Worm (Caenorhabditis elegans) whole organism, L4 larva: ENCODE measurements around the gene C28D4.5.

Source experiments
- D1046.2 ChIP-seq: fragments of 200-800 bp; sonication (Bioruptor generic); IDR thresholded peaks from 2 replicates; pipeline ENCODE4 v1.3.6; 2022; ENCODE audit warnings: missing genetic modification characterization, missing compliant biosample characterization
- F10B5.3 ChIP-seq: sonication (generic microtip); optimal IDR thresholded peaks from 2 replicates; lab custom pipeline; 2016; ENCODE audit warnings: mild to moderate bottlenecking, missing genetic modification characterization, missing compliant biosample characterization
- F44E2.7 ChIP-seq: fragments of 200-800 bp; sonication (Bioruptor generic); IDR thresholded peaks from 2 replicates; pipeline ENCODE4 v2.1.2; 2022; ENCODE audit warnings: missing genetic modification characterization, missing compliant biosample characterization
- F49E8.2 ChIP-seq: sonication (generic microtip); optimal IDR thresholded peaks from 2 replicates; lab custom pipeline; 2016; ENCODE audit warnings: missing compliant biosample characterization, mild to moderate bottlenecking, missing genetic modification characterization, borderline replicate concordance
- T26A8.4 ChIP-seq: fragments of 200-800 bp; sonication (Bioruptor generic); IDR thresholded peaks from 2 replicates; pipeline ENCODE4 v1.3.6; 2022; ENCODE audit warnings: missing genetic modification characterization, missing compliant biosample characterization
- Y48G9A.11 ChIP-seq: fragments of 200-800 bp; sonication (Bioruptor generic); IDR thresholded peaks from 2 replicates; pipeline ENCODE4 v1.3.6; 2022; ENCODE audit warnings: missing genetic modification reagents, missing genetic modification characterization, missing compliant biosample characterization
- Y75B8A.6 ChIP-seq: fragments of 200-800 bp; sonication (Bioruptor generic); IDR thresholded peaks from 2 replicates; pipeline ENCODE4 v1.3.6; 2022; ENCODE audit warnings: missing genetic modification reagents, missing genetic modification characterization, missing compliant biosample characterization
- arid-1 ChIP-seq: fragments of 200-800 bp; sonication (Bioruptor generic); conservative IDR thresholded peaks from 2 replicates; pipeline ENCODE4 v1.3.6; 2022; ENCODE audit warnings: missing genetic modification reagents, missing genetic modification characterization, missing compliant biosample characterization
- attf-4 ChIP-seq: sonication (generic microtip); optimal IDR thresholded peaks from 3 replicates; lab custom pipeline; 2017; ENCODE audit warnings: missing biosample characterization, missing genetic modification characterization
- ceh-28 ChIP-seq: fragments of 150-350 bp; optimal IDR thresholded peaks from 2 replicates; lab custom pipeline; 2014; ENCODE audit warnings: missing biosample characterization, missing genetic modification reagents, missing genetic modification characterization
- ceh-32 ChIP-seq: sonication (generic microtip); optimal IDR thresholded peaks from 2 replicates; lab custom pipeline; 2016; ENCODE audit warnings: mild to moderate bottlenecking, missing genetic modification characterization, missing compliant biosample characterization; ENCODE audit not compliant: poor library complexity
- ceh-44 ChIP-seq: fragments of 200-800 bp; sonication (Bioruptor generic); IDR thresholded peaks from 2 replicates; pipeline ENCODE4 v1.3.6; 2022; ENCODE audit warnings: missing genetic modification reagents, missing genetic modification characterization, missing compliant biosample characterization
- ces-1 ChIP-seq: fragments of 150-350 bp; sonication (generic microtip); optimal IDR thresholded peaks from 4 replicates; lab custom pipeline; 2014; ENCODE audit warnings: missing biosample characterization, missing genetic modification reagents, missing genetic modification characterization
- cey-2 ChIP-seq: sonication (generic microtip); optimal IDR thresholded peaks from 3 replicates; lab custom pipeline; 2017; ENCODE audit warnings: missing genetic modification characterization, mild to moderate bottlenecking, missing compliant biosample characterization, antibody characterized with exemption, borderline replicate concordance; ENCODE audit not compliant: insufficient read depth
- daf-16 ChIP-seq, 3 experiments: sonication (generic microtip); optimal IDR thresholded peaks; 2 replicates each; lab custom pipeline; 2016 to 2017; ENCODE audit warnings: missing genetic modification characterization in 3 of 3, missing genetic modification reagents in 3 of 3, mild to moderate bottlenecking in 2 of 3, missing compliant biosample characterization in 2 of 3, missing biosample characterization in 1 of 3, moderate library complexity in 1 of 3
- dpl-1 ChIP-seq: fragments of 150-350 bp; optimal IDR thresholded peaks from 2 replicates; lab custom pipeline; 2014; ENCODE audit warnings: missing biosample characterization, missing genetic modification reagents, missing genetic modification characterization
- hif-1 ChIP-seq, 2 experiments: sonication (generic microtip); optimal IDR thresholded peaks; 2 replicates each; lab custom pipeline; 2016 to 2017; ENCODE audit warnings: missing compliant biosample characterization in 2 of 2, missing genetic modification characterization in 2 of 2, missing genetic modification reagents in 2 of 2, missing genotype in 2 of 2, mild to moderate bottlenecking in 1 of 2
- jun-1 ChIP-seq: fragments of 150-350 bp; optimal IDR thresholded peaks from 2 replicates; lab custom pipeline; 2014; ENCODE audit warnings: missing biosample characterization, missing genetic modification reagents, missing genetic modification characterization
- lin-15B ChIP-seq: fragments of 150-350 bp; sonication (generic microtip); optimal IDR thresholded peaks from 3 replicates; lab custom pipeline; 2014; ENCODE audit warnings: missing biosample characterization, missing genetic modification characterization
- lin-38 ChIP-seq: fragments of 200-800 bp; sonication (Bioruptor generic); IDR thresholded peaks from 2 replicates; pipeline ENCODE4 v1.3.6; 2022; ENCODE audit warnings: missing genetic modification reagents, missing genetic modification characterization, missing compliant biosample characterization
- lsy-2 ChIP-seq, 2 experiments: fragments of 150-350 bp in 1 of 2; sonication (generic microtip) in 1 of 2; optimal IDR thresholded peaks; 2 replicates each; lab custom pipeline; 2014 to 2017; ENCODE audit warnings: missing biosample characterization in 2 of 2, missing genetic modification characterization in 2 of 2
- madf-5 ChIP-seq, 2 experiments: fragments of 200-800 bp; sonication (Bioruptor generic); IDR thresholded peaks; 2 replicates each; pipeline ENCODE4 v1.3.6; 2022; ENCODE audit warnings: missing compliant biosample characterization in 2 of 2, missing genetic modification characterization in 2 of 2
- madf-9 ChIP-seq: fragments of 200-800 bp; sonication (Bioruptor generic); conservative IDR thresholded peaks from 2 replicates; pipeline ENCODE4 v1.3.6; 2022; ENCODE audit warnings: missing genetic modification reagents, missing genetic modification characterization, missing compliant biosample characterization
- mdt-29 ChIP-seq: fragments of 200-800 bp; sonication (Bioruptor generic); IDR thresholded peaks from 2 replicates; pipeline ENCODE4 v1.3.6; 2022; ENCODE audit warnings: missing genetic modification reagents, missing genetic modification characterization, missing compliant biosample characterization
- mes-2 ChIP-seq: sonication (generic microtip); optimal IDR thresholded peaks from 2 replicates; lab custom pipeline; 2016; ENCODE audit warnings: missing genotype, mild to moderate bottlenecking, missing genetic modification characterization, missing compliant biosample characterization; ENCODE audit not compliant: poor library complexity, severe bottlenecking
- nhr-237 ChIP-seq: sonication (generic microtip); optimal IDR thresholded peaks from 2 replicates; lab custom pipeline; 2017; ENCODE audit warnings: missing biosample characterization, missing genetic modification characterization
- nhr-6 ChIP-seq: fragments of 150-350 bp; optimal IDR thresholded peaks from 2 replicates; lab custom pipeline; 2014; ENCODE audit warnings: missing biosample characterization, missing genetic modification characterization
- nhr-77 ChIP-seq: fragments of 150-350 bp; optimal IDR thresholded peaks from 2 replicates; lab custom pipeline; 2014; ENCODE audit warnings: missing biosample characterization, missing genetic modification characterization
- php-3 ChIP-seq: fragments of 200-800 bp; sonication (Bioruptor generic); IDR thresholded peaks from 2 replicates; pipeline ENCODE4 v1.3.6; 2022; ENCODE audit warnings: missing genetic modification reagents, missing genetic modification characterization, missing compliant biosample characterization
- pqm-1 ChIP-seq: sonication (generic microtip); optimal IDR thresholded peaks from 2 replicates; lab custom pipeline; 2017; ENCODE audit warnings: missing biosample characterization, missing genetic modification characterization
- snpc-1.2 ChIP-seq: fragments of 200-800 bp; sonication (Bioruptor generic); IDR thresholded peaks from 2 replicates; pipeline ENCODE4 v1.3.6; 2022; ENCODE audit warnings: missing genetic modification reagents, missing genetic modification characterization, missing compliant biosample characterization
- spr-1 ChIP-seq: sonication (generic microtip); optimal IDR thresholded peaks from 2 replicates; lab custom pipeline; 2016; ENCODE audit warnings: mild to moderate bottlenecking, missing genetic modification characterization, missing compliant biosample characterization
- unc-130 ChIP-seq: sonication (generic microtip); optimal IDR thresholded peaks from 2 replicates; lab custom pipeline; 2016; ENCODE audit warnings: missing genetic modification reagents, missing genetic modification characterization, missing compliant biosample characterization
- unc-62 ChIP-seq, 3 experiments: fragments of 150-350 bp in 1 of 3; sonication (generic microtip); optimal IDR thresholded peaks in 2 of 3; peaks in 1 of 3; 1 replicate in 1 of 3; 2 replicates in 2 of 3; lab custom pipeline; 2014 to 2017; ENCODE audit warnings: missing biosample characterization in 3 of 3, missing genetic modification characterization in 3 of 3, missing genetic modification reagents in 3 of 3, missing genotype in 1 of 3
- vab-7 ChIP-seq: fragments of 200-800 bp; sonication (Bioruptor generic); IDR thresholded peaks from 2 replicates; pipeline ENCODE4 v1.3.6; 2022; ENCODE audit warnings: missing genetic modification reagents, missing genetic modification characterization, missing compliant biosample characterization
- zfp-2 ChIP-seq: sonication (generic microtip); optimal IDR thresholded peaks from 2 replicates; lab custom pipeline; 2016; ENCODE audit warnings: mild to moderate bottlenecking, missing genetic modification characterization, missing compliant biosample characterization
- zip-11 ChIP-seq: fragments of 200-800 bp; sonication (Bioruptor generic); IDR thresholded peaks from 2 replicates; pipeline ENCODE4 v1.3.6; 2022; ENCODE audit warnings: missing genetic modification characterization, missing compliant biosample characterization
- ztf-7 ChIP-seq: fragments of 150-350 bp; optimal IDR thresholded peaks from 2 replicates; lab custom pipeline; 2014; ENCODE audit warnings: missing biosample characterization, missing genetic modification characterization

The C28D4.5 gene

DNA sequence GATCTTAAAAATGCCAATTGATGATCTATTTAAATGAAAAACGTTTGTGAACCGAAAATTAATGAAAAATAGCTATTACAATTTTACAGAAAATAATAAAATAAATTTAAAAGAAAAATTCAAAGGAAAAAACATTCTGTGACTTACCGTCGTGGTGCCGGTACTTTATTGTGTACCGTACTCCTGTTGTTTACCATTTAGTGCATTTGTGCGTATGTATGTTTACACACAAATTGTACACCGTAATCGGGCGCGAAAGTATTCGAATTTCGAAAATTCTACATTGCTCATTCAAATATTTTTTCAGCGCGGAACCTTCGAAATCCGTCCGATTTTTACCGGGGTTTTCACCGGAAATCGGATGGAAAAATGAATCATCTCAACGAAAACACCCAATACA is 31.4 kb upstream of the C28D4.5 start, which contains the start of gene T13F2.6:
TSS of gene T13F2.6 (plus strand) at position 306 of the 400 bp plus-strand sequence.
- TF ChIP-seq unc-62 (GFP tag; optimal IDR thresholded peaks at IDR 0.05 in 1 of 2; lab: Kevin White, UChicago) (no peak), unc-62 (tag; optimal IDR thresholded peaks at IDR 0.05; lab: Kevin White, UChicago) (no peak), F44E2.7 (GFP tag; lab: Robert Waterston, UW) (no peak), D1046.2 (GFP tag; lab: Robert Waterston, UW) (no peak), dpl-1 (GFP tag; lab: Kevin White, UChicago) (no peak), F10B5.3 (no peak), Y75B8A.6 (GFP tag; lab: Robert Waterston, UW) (no peak), lin-38 (GFP tag; lab: Robert Waterston, UW) (peak; percentile 75), nhr-77 (tag; lab: Kevin White, UChicago) (no peak), pqm-1 (tag; lab: Kevin White, UChicago) (no peak), php-3 (no peak), madf-9 (GFP tag; lab: Robert Waterston, UW) (no peak), jun-1 (tag; lab: Kevin White, UChicago) (no peak), lin-15B (tag; lab: Kevin White, UChicago) (no peak), F49E8.2 (tag; lab: Kevin White, UChicago) (peak; percentile 86), snpc-1.2 (GFP tag; lab: Robert Waterston, UW) (peak; percentile 81), Y48G9A.11 (GFP tag; lab: Robert Waterston, UW) (peak; percentile 79; the same call in 1 of the 2 replicates), vab-7 (GFP tag; lab: Robert Waterston, UW) (0 out of 2 replicates have a peak, but pooled peaks have one; percentile 22), ces-1 (no peak), madf-5 (GFP tag; IDR thresholded peaks at IDR 0.05; lab: Robert Waterston, UW) (no peak), ceh-44 (GFP tag; lab: Robert Waterston, UW) (0 out of 2 replicates have a peak, but pooled peaks have one; percentile 35), unc-130 (GFP tag; lab: Kevin White, UChicago) (peak; percentile 86), cey-2 (tag; lab: Kevin White, UChicago) (no peak), mdt-29 (no peak), zip-11 (no peak), nhr-237 (no peak), daf-16 (GFP tag; optimal IDR thresholded peaks at IDR 0.05; lab: Kevin White, UChicago) (no peak), daf-16 (tag; optimal IDR thresholded peaks at IDR 0.05; lab: Kevin White, UChicago) (no peak), arid-1 (GFP tag; lab: Robert Waterston, UW) (peak; percentile 42; the same call in 1 of the 2 replicates), lsy-2 (tag; optimal IDR thresholded peaks at IDR 0.05; lab: Kevin White, UChicago) (peak in 1 of 2 experiments; percentile 77)

ce11 chrIV:9777535-9777934 is 30.9 kb upstream of the C28D4.5 start, which contains the start of gene sna-2:
TSS of gene sna-2 (minus strand) at chrIV:9777634.
- TF ChIP-seq attf-4 (tag; lab: Kevin White, UChicago) (no peak), ceh-32 (no peak), arid-1 (GFP tag; lab: Robert Waterston, UW) (no peak), ceh-28 (no peak), nhr-6 (tag; lab: Kevin White, UChicago) (peak; percentile 44), dpl-1 (GFP tag; lab: Kevin White, UChicago) (peak; percentile 92), zip-11 (no peak), lin-38 (GFP tag; lab: Robert Waterston, UW) (no peak), hif-1 (tag; optimal IDR thresholded peaks at IDR 0.05; lab: Kevin White, UChicago) (peak in 1 of 2 experiments; percentile 57), mes-2 (tag; lab: Kevin White, UChicago) (peak; percentile 93)

ce11 chrIV:9773441-9773840 is 26.8 kb upstream of the C28D4.5 start:
- TF ChIP-seq zfp-2 (tag; lab: Kevin White, UChicago), result no peak
- TF ChIP-seq spr-1, result no peak
- TF ChIP-seq T26A8.4, result no peak
- TF ChIP-seq ztf-7 (tag; lab: Kevin White, UChicago), result no peak
